Fruit fly (Drosophila melanogaster) whole organism, embryonic: ENCODE results near the gene CG9626.

Source experiments
- Aef1 ChIP-seq: fragments of 200-800 bp; sonication (Bioruptor generic); IDR thresholded peaks from 3 replicates; pipeline ENCODE4 v1.3.6; 2022; ENCODE audit warnings: missing biosample characterization, missing genetic modification characterization
- Antp ChIP-seq: fragments of 200-800 bp; sonication (Bioruptor generic); optimal IDR thresholded peaks from 3 replicates; lab custom pipeline; 2016; ENCODE audit warnings: missing biosample characterization, missing genetic modification characterization
- BtbVII ChIP-seq: fragments of 200-800 bp; sonication (Bioruptor generic); optimal IDR thresholded peaks from 3 replicates; lab custom pipeline; 2017; ENCODE audit warnings: missing biosample characterization, mild to moderate bottlenecking, missing genetic modification characterization
- Bteb2 ChIP-seq: fragments of 200-800 bp; sonication (Bioruptor generic); optimal IDR thresholded peaks from 2 replicates; lab custom pipeline; 2016; ENCODE audit warnings: missing biosample characterization, missing genetic modification characterization
- CG10462 ChIP-seq: fragments of 200-800 bp; sonication (Bioruptor generic); optimal IDR thresholded peaks from 2 replicates; lab custom pipeline; 2016; ENCODE audit warnings: missing biosample characterization, missing genetic modification characterization
- CG11247 ChIP-seq: fragments of 200-800 bp; sonication (Bioruptor generic); IDR thresholded peaks from 2 replicates; pipeline ENCODE4 v1.3.6; 2022; ENCODE audit warnings: missing biosample characterization, missing genetic modification characterization
- CG11398 ChIP-seq: fragments of 200-800 bp; sonication (Bioruptor generic); optimal IDR thresholded peaks from 2 replicates; lab custom pipeline; 2016; ENCODE audit warnings: missing biosample characterization, missing genetic modification characterization
- CG12659 ChIP-seq: fragments of 200-800 bp; sonication (Bioruptor generic); optimal IDR thresholded peaks from 3 replicates; lab custom pipeline; 2017; ENCODE audit warnings: mild to moderate bottlenecking, missing biosample characterization, missing genetic modification reagents, missing genetic modification characterization
- CG13894 ChIP-seq: fragments of 200-800 bp; sonication (Bioruptor generic); optimal IDR thresholded peaks from 3 replicates; lab custom pipeline; 2018; ENCODE audit warnings: missing biosample characterization, mild to moderate bottlenecking, missing genetic modification characterization, moderate library complexity
- CG15011 ChIP-seq: fragments of 200-800 bp; sonication (Bioruptor generic); optimal IDR thresholded peaks from 3 replicates; lab custom pipeline; 2018; ENCODE audit warnings: missing biosample characterization, mild to moderate bottlenecking, missing genetic modification characterization
- CG18011 ChIP-seq: fragments of 200-800 bp; sonication (Bioruptor generic); optimal IDR thresholded peaks from 2 replicates; lab custom pipeline; 2017; ENCODE audit warnings: missing biosample characterization, missing genetic modification characterization, mild to moderate bottlenecking, moderate library complexity, missing genotype
- CG18764 ChIP-seq: fragments of 200-800 bp; sonication (Bioruptor generic); optimal IDR thresholded peaks from 3 replicates; lab custom pipeline; 2016; ENCODE audit warnings: missing biosample characterization, missing genetic modification characterization
- CG2129 ChIP-seq: fragments of 200-800 bp; sonication (Bioruptor generic); IDR thresholded peaks from 2 replicates; pipeline ENCODE4 v1.3.6; 2022; ENCODE audit warnings: missing biosample characterization, missing genetic modification characterization; ENCODE audit not compliant: partially characterized antibody
- CG2199 ChIP-seq: fragments of 200-800 bp; sonication (Bioruptor generic); IDR thresholded peaks from 3 replicates; pipeline ENCODE4 v1.3.6; 2022; ENCODE audit warnings: missing biosample characterization, missing genetic modification characterization
- CG2678 ChIP-seq: fragments of 200-800 bp; sonication (Bioruptor generic); optimal IDR thresholded peaks from 3 replicates; lab custom pipeline; 2019; ENCODE audit warnings: missing biosample characterization, mild to moderate bottlenecking, missing genetic modification characterization, moderate library complexity
- CG31224 ChIP-seq: fragments of 200-800 bp; sonication (Bioruptor generic); IDR thresholded peaks from 2 replicates; pipeline ENCODE4 v1.3.6; 2022; ENCODE audit warnings: missing biosample characterization, missing genetic modification characterization
- CG34422 ChIP-seq: fragments of 200-800 bp; sonication (Bioruptor generic); IDR thresholded peaks from 3 replicates; pipeline ENCODE4 v1.3.6; 2022; ENCODE audit warnings: missing biosample characterization, missing genetic modification characterization
- CG3847 ChIP-seq: fragments of 200-800 bp; sonication (Bioruptor generic); IDR thresholded peaks from 2 replicates; pipeline ENCODE4 v1.3.6; 2022; ENCODE audit warnings: missing biosample characterization, missing genetic modification characterization
- CG3995 ChIP-seq: fragments of 200-800 bp; sonication (Bioruptor generic); optimal IDR thresholded peaks from 3 replicates; lab custom pipeline; 2016; ENCODE audit warnings: missing biosample characterization, missing genetic modification characterization
- CG4730 ChIP-seq: fragments of 200-800 bp; sonication (Bioruptor generic); IDR thresholded peaks from 2 replicates; pipeline ENCODE4 v1.3.6; 2022; ENCODE audit warnings: missing biosample characterization, missing genetic modification characterization
- CG6254 ChIP-seq: fragments of 200-800 bp; sonication (Bioruptor generic); optimal IDR thresholded peaks from 3 replicates; lab custom pipeline; 2017; ENCODE audit warnings: mild to moderate bottlenecking, missing biosample characterization, missing genetic modification reagents, missing genetic modification characterization
- CG7786 ChIP-seq: fragments of 200-800 bp; sonication (Bioruptor generic); optimal IDR thresholded peaks from 2 replicates; lab custom pipeline; 2016; ENCODE audit warnings: missing biosample characterization, missing genetic modification characterization
- CG7987 ChIP-seq: fragments of 200-800 bp; sonication (Bioruptor generic); optimal IDR thresholded peaks from 2 replicates; lab custom pipeline; 2018; ENCODE audit warnings: missing biosample characterization, mild to moderate bottlenecking, missing genetic modification characterization, moderate library complexity
- Camta ChIP-seq: fragments of 200-800 bp; sonication (Bioruptor generic); optimal IDR thresholded peaks from 2 replicates; lab custom pipeline; 2016; ENCODE audit warnings: missing biosample characterization, missing genetic modification characterization
- Deaf1 ChIP-seq: fragments of 200-800 bp; optimal IDR thresholded peaks from 3 replicates; lab custom pipeline; 2019; ENCODE audit warnings: missing biosample characterization, mild to moderate bottlenecking, missing genetic modification characterization, moderate library complexity
- Gsc ChIP-seq: fragments of 200-800 bp; sonication (Bioruptor generic); IDR thresholded peaks from 2 replicates; pipeline ENCODE4 v1.3.6; 2022; ENCODE audit warnings: missing biosample characterization, missing genetic modification characterization
- Hr3 ChIP-seq: fragments of 200-800 bp; sonication (Bioruptor generic); optimal IDR thresholded peaks from 3 replicates; lab custom pipeline; 2016; ENCODE audit warnings: missing biosample characterization, missing genetic modification characterization
- Hr39 ChIP-seq: fragments of >200 bp; optimal IDR thresholded peaks from 2 replicates; lab custom pipeline; 2017
- Lpt ChIP-seq: fragments of >200 bp; optimal IDR thresholded peaks from 2 replicates; lab custom pipeline; 2018; ENCODE audit warnings: missing biosample characterization, missing genetic modification characterization
- MBD-R2 ChIP-seq: fragments of 200-800 bp; sonication (Bioruptor generic); IDR thresholded peaks from 2 replicates; pipeline ENCODE4 v1.3.6; 2022; ENCODE audit warnings: missing biosample characterization, missing genetic modification characterization
- Max ChIP-seq: fragments of 200-800 bp; sonication (Bioruptor generic); optimal IDR thresholded peaks from 2 replicates; lab custom pipeline; 2016; ENCODE audit warnings: missing biosample characterization, mild to moderate bottlenecking, missing genetic modification characterization
- NC2α ChIP-seq: fragments of 200-800 bp; sonication (Bioruptor generic); optimal IDR thresholded peaks from 2 replicates; lab custom pipeline; 2016; ENCODE audit warnings: missing biosample characterization, missing genetic modification characterization
- Tbp ChIP-seq: fragments of >200 bp; optimal IDR thresholded peaks from 2 replicates; lab custom pipeline; 2018; ENCODE audit warnings: missing biosample characterization, missing genetic modification characterization
- Xrp1 ChIP-seq: fragments of 200-800 bp; sonication (Bioruptor generic); IDR thresholded peaks from 2 replicates; pipeline ENCODE4 v1.3.6; 2022; ENCODE audit warnings: missing biosample characterization, missing genetic modification characterization
- ab ChIP-seq: fragments of 200-800 bp; sonication (Bioruptor generic); optimal IDR thresholded peaks from 2 replicates; lab custom pipeline; 2016; ENCODE audit warnings: missing biosample characterization, missing genetic modification characterization
- ase ChIP-seq: fragments of 200-800 bp; sonication (Bioruptor generic); IDR thresholded peaks from 3 replicates; pipeline ENCODE4 v1.3.6; 2022; ENCODE audit warnings: missing biosample characterization, missing genetic modification characterization
- bab2 ChIP-seq: fragments of 200-800 bp; sonication (Bioruptor generic); optimal IDR thresholded peaks from 2 replicates; lab custom pipeline; 2016; ENCODE audit warnings: missing biosample characterization, missing genetic modification characterization
- bsh ChIP-seq, 2 experiments: fragments of 200-800 bp; sonication (Bioruptor generic); optimal IDR thresholded peaks; 2 replicates each; lab custom pipeline; 2017 to 2018; ENCODE audit warnings: mild to moderate bottlenecking in 2 of 2, missing biosample characterization in 2 of 2, missing genetic modification characterization in 2 of 2, moderate library complexity in 1 of 2
- cas ChIP-seq: fragments of 200-800 bp; sonication (Bioruptor generic); IDR thresholded peaks from 2 replicates; pipeline ENCODE4 v1.3.6; 2022; ENCODE audit warnings: missing biosample characterization, missing genetic modification characterization
- ci ChIP-seq: fragments of 200-800 bp; sonication (Bioruptor generic); IDR thresholded peaks from 3 replicates; pipeline ENCODE4 v1.3.6; 2022; ENCODE audit warnings: missing biosample characterization, missing genetic modification characterization
- crp ChIP-seq, 2 experiments: fragments of 200-800 bp; sonication (Bioruptor generic); optimal IDR thresholded peaks; 2 replicates in 1 of 2; 3 replicates in 1 of 2; lab custom pipeline; 2017; ENCODE audit warnings: missing biosample characterization in 2 of 2, missing genetic modification characterization in 2 of 2, mild to moderate bottlenecking in 1 of 2, moderate library complexity in 1 of 2
- dysf ChIP-seq: fragments of 200-800 bp; sonication (Bioruptor generic); IDR thresholded peaks from 3 replicates; pipeline ENCODE4 v1.3.6; 2022; ENCODE audit warnings: missing biosample characterization, missing genetic modification characterization
- gcm ChIP-seq: fragments of 200-800 bp; sonication (Bioruptor generic); optimal IDR thresholded peaks from 2 replicates; lab custom pipeline; 2019; ENCODE audit warnings: missing biosample characterization, mild to moderate bottlenecking, missing genetic modification characterization, moderate library complexity
- ind ChIP-seq: fragments of 200-800 bp; sonication (Bioruptor generic); optimal IDR thresholded peaks from 3 replicates; lab custom pipeline; 2016; ENCODE audit warnings: missing biosample characterization, missing genetic modification characterization
- inv ChIP-seq: fragments of 200-800 bp; sonication (Bioruptor generic); IDR thresholded peaks from 2 replicates; pipeline ENCODE4 v1.3.6; 2022; ENCODE audit warnings: missing biosample characterization, missing genetic modification characterization; ENCODE audit not compliant: partially characterized antibody
- mld ChIP-seq: fragments of 200-800 bp; sonication (Bioruptor generic); IDR thresholded peaks from 3 replicates; pipeline ENCODE4 v1.3.6; 2022; ENCODE audit warnings: missing biosample characterization, missing genetic modification characterization; ENCODE audit not compliant: partially characterized antibody
- nerfin-1 ChIP-seq: fragments of 200-800 bp; sonication (Bioruptor generic); optimal IDR thresholded peaks from 3 replicates; lab custom pipeline; 2019; ENCODE audit warnings: missing biosample characterization, mild to moderate bottlenecking, missing genetic modification characterization, moderate library complexity
- pan ChIP-seq, 4 experiments: fragments of >200 bp in 3 of 4; fragments of 200-800 bp in 1 of 4; sonication (Bioruptor generic) in 1 of 4; optimal IDR thresholded peaks in 3 of 4; IDR thresholded peaks in 1 of 4; 2 replicates each; pipeline versions ENCODE4 v1.3.6 to Lab custom; 2017 to 2022; ENCODE audit warnings: missing biosample characterization in 2 of 4, missing genetic modification characterization in 2 of 4, mixed read lengths in 1 of 4
- salm ChIP-seq: fragments of 200-800 bp; sonication (Bioruptor generic); optimal IDR thresholded peaks from 2 replicates; lab custom pipeline; 2018; ENCODE audit warnings: missing biosample characterization, mild to moderate bottlenecking, missing genetic modification characterization
- slbo ChIP-seq: fragments of 200-800 bp; sonication (Bioruptor generic); IDR thresholded peaks from 2 replicates; pipeline ENCODE4 v1.3.6; 2022; ENCODE audit warnings: missing biosample characterization, missing genetic modification characterization
- tap ChIP-seq: fragments of 200-800 bp; optimal IDR thresholded peaks from 3 replicates; lab custom pipeline; 2019; ENCODE audit warnings: missing biosample characterization, mild to moderate bottlenecking, missing genetic modification characterization, moderate library complexity

CG9626 gene

dm6 chr3R:8269740-8270139 is 31.0 kb downstream of the CG9626 start, which contains the start of gene CG9630 (continued):
- TF ChIP-seq Tbp (GFP tag; lab: Kevin White, UChicago), result no peak
- TF ChIP-seq Bteb2 (GFP tag; lab: Kevin White, UChicago), result no peak
- peak; percentile 88 for TF ChIP-seq Max (GFP tag; lab: Kevin White, UChicago)
- no peak for TF ChIP-seq pan (optimal IDR thresholded peaks at IDR 0.05; lab: Kevin White, UChicago)
- TF ChIP-seq pan (GFP tag; optimal IDR thresholded peaks at IDR 0.05 in 1 of 2, IDR thresholded peaks at IDR 0.05 in 1 of 2), result no peak
- TF ChIP-seq CG11247 (GFP tag; lab: Robert Waterston, UW), result no peak
- no peak for TF ChIP-seq nerfin-1 (tag; lab: Kevin White, UChicago)
- TF ChIP-seq tap, result no peak
- TF ChIP-seq mld (GFP tag; lab: Robert Waterston, UW), result 0 out of 3 replicates have a peak, but pooled peaks have one; percentile 37
- TF ChIP-seq Gsc, result no peak
- no peak for TF ChIP-seq Antp (GFP tag; lab: Kevin White, UChicago)
- no peak for TF ChIP-seq ab (GFP tag; lab: Kevin White, UChicago)
- TF ChIP-seq CG18011, result no peak
- no peak for TF ChIP-seq ind
- TF ChIP-seq CG11398, result no peak
- TF ChIP-seq Deaf1 (tag; lab: Kevin White, UChicago), result no peak
- no peak for TF ChIP-seq Camta (GFP tag; lab: Kevin White, UChicago)
- TF ChIP-seq CG2678 (tag; lab: Kevin White, UChicago), result no peak
- no peak for TF ChIP-seq ci
- no peak for TF ChIP-seq CG10462
- no peak for TF ChIP-seq gcm (GFP tag; lab: Kevin White, UChicago)
- TF ChIP-seq bab2 (GFP tag; lab: Kevin White, UChicago), result no peak
- no peak for TF ChIP-seq Hr3
- peak; percentile 20; the same call in 1 of the 3 replicates for TF ChIP-seq CG34422
- TF ChIP-seq salm (tag; lab: Kevin White, UChicago), result no peak
- no peak for TF ChIP-seq bsh (GFP tag; optimal IDR thresholded peaks at IDR 0.05; lab: Kevin White, UChicago)
- no peak for TF ChIP-seq CG18764 (GFP tag; lab: Kevin White, UChicago)
- TF ChIP-seq CG12659 (GFP tag; lab: Kevin White, UChicago), result peak; percentile 12
- no peak for TF ChIP-seq cas (GFP tag; lab: Robert Waterston, UW)
- peak; percentile 88 for TF ChIP-seq MBD-R2 (GFP tag; lab: Robert Waterston, UW)
- TF ChIP-seq Aef1, result no peak
- peak; percentile 47 for TF ChIP-seq CG7987 (GFP tag; lab: Kevin White, UChicago)
- TF ChIP-seq crp (GFP tag; optimal IDR thresholded peaks at IDR 0.05; lab: Kevin White, UChicago), result peak in 1 of 2 experiments; percentile 77
- no peak for TF ChIP-seq Xrp1
- TF ChIP-seq Hr39 (lab: Kevin White, UChicago), result no peak
- TF ChIP-seq BtbVII, result no peak
- TF ChIP-seq CG2129 (GFP tag; lab: Robert Waterston, UW), result peak; percentile 47

DNA sequence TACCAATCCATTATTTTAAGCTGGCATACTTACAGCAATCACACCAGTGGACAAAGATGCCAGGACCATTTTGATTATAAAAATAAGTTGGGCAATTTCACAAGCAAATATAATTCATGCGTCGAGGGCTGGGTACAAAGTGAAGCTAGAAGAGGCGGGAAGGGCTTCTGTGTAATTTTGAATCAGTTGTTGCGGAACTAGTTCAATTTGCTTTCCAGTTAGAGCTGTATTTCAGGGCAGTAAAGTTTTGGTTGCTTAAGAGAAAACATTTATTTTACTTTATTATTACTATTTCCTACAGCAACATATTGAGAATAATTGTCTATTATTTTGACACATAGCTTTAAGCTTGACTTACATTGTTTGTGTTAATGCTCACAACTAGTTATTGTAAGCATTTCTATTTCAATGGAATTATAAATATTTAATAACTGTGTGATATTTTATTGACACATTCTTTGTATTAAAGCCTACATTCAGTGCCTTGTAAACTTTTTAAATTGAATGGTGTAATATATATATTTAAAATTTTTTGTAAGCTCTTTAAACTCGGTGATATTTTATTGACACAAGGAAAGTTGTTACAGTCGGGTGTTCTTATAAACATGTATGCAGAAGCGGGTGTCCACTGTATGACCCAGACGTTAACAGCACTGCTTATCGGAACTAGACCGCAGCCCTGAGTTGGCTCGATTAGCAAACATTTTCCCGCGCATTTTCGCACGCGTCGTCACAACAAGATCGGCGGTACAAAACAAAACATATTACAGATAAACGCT is 36.3 kb downstream of the CG9626 start, which contains the start of the genes RPA1 and Mcm2:
RPA1 (minus strand) TSS at position 150 of the 779 bp plus-strand sequence.
Mcm2 (plus strand) TSS at position 669 of the 779 bp plus-strand sequence.
- no peak for TF ChIP-seq CG6254 (GFP tag; lab: Kevin White, UChicago)
- peak; percentile 49 for TF ChIP-seq CG4730 (GFP tag; lab: Robert Waterston, UW)
- peak; percentile 60 for TF ChIP-seq bab2 (GFP tag; lab: Kevin White, UChicago)
- no peak for TF ChIP-seq NC2α (GFP tag; lab: Kevin White, UChicago)
- no peak for TF ChIP-seq CG15011 (GFP tag; lab: Kevin White, UChicago)
- TF ChIP-seq ase (GFP tag; lab: Robert Waterston, UW), result peak; percentile 69; the same call in 1 of the 3 replicates
- TF ChIP-seq CG2199 (GFP tag; lab: Robert Waterston, UW), result 0 out of 3 replicates have a peak, but pooled peaks have one; percentile 32
- peak; percentile 85 for TF ChIP-seq dysf (GFP tag; lab: Robert Waterston, UW)
- peak; percentile 95 for TF ChIP-seq slbo (GFP tag; lab: Robert Waterston, UW)
- no peak for TF ChIP-seq inv (GFP tag; lab: Robert Waterston, UW)
- TF ChIP-seq Hr3, result peak; percentile 89
- peak; percentile 65 for TF ChIP-seq CG31224 (GFP tag; lab: Robert Waterston, UW)
- peak; percentile 67 for TF ChIP-seq CG3995 (GFP tag; lab: Kevin White, UChicago)
- peak; percentile 44 for TF ChIP-seq CG13894 (tag; lab: Kevin White, UChicago)
- peak; percentile 52 for TF ChIP-seq CG7786
- TF ChIP-seq Lpt (GFP tag; lab: Kevin White, UChicago), result no peak
- peak; percentile 76; the same call in 1 of the 2 replicates for TF ChIP-seq CG3847 (GFP tag; lab: Robert Waterston, UW)
